Worm (Caenorhabditis elegans): ENCODE measurements around the gene cfp-1.

- no peak for TF ChIP-seq nhr-41 (GFP tag; IDR thresholded peaks at IDR 0.05)
- TF ChIP-seq sdz-12 (GFP tag; optimal IDR thresholded peaks at IDR 0.05): no peak
- TF ChIP-seq mdl-1 (tag; optimal IDR thresholded peaks at IDR 0.05): no peak
- no peak for TF ChIP-seq ceh-82 (tag; optimal IDR thresholded peaks at IDR 0.05)
- no peak for TF ChIP-seq F49E8.2 (tag; optimal IDR thresholded peaks at IDR 0.05; ENCODE audit: borderline replicate concordance)
- no peak for TF ChIP-seq ZK546.5 (tag; optimal IDR thresholded peaks at IDR 0.05)
- TF ChIP-seq nhr-76 (tag; optimal IDR thresholded peaks at IDR 0.05): no peak
- TF ChIP-seq Y75B8A.6 (GFP tag; IDR thresholded peaks at IDR 0.05): no peak
- no peak for TF ChIP-seq pha-4 (GFP tag; IDR thresholded peaks at IDR 0.05)
- TF ChIP-seq pha-4 (tag; optimal IDR thresholded peaks at IDR 0.05): no peak
- no peak for TF ChIP-seq cey-2 (tag; optimal IDR thresholded peaks at IDR 0.05; ENCODE audit: borderline replicate concordance, insufficient read depth)
- TF ChIP-seq dve-1 (tag; optimal IDR thresholded peaks at IDR 0.05; ENCODE audit: insufficient read depth): no peak
- TF ChIP-seq madf-5 (GFP tag; IDR thresholded peaks at IDR 0.05): no peak
Measured at ce11 chrIV:14127805-14128610, 50.8 kb downstream of the cfp-1 start, which contains the start of gene H12I19.115.

Data from whole organism, L4 larva.